Fruit fly (Drosophila melanogaster) whole organism, embryonic: Measurements from ENCODE around the gene Pdhb.
A peak's percentile ranks its signal among the peaks of the same experiment; 100 is the strongest.

ENCODE experiments used
- B-H1 ChIP-seq: fragments of 200-800 bp; sonication (Bioruptor generic); IDR thresholded peaks from 3 replicates; pipeline ENCODE4 v1.3.6; 2022; ENCODE audit warnings: missing biosample characterization, missing genetic modification characterization
- CG10543 ChIP-seq: fragments of 200-800 bp; sonication (Bioruptor generic); optimal IDR thresholded peaks from 3 replicates; lab custom pipeline; 2017; ENCODE audit warnings: missing biosample characterization, mild to moderate bottlenecking, missing genetic modification characterization, moderate library complexity
- CG11560 ChIP-seq: fragments of 200-800 bp; sonication (Bioruptor generic); IDR thresholded peaks from 3 replicates; pipeline ENCODE4 v1.3.6; 2022; ENCODE audit warnings: missing biosample characterization, missing genetic modification characterization
- CG11696 ChIP-seq: fragments of 200-800 bp; sonication (Bioruptor generic); IDR thresholded peaks from 2 replicates; pipeline ENCODE4 v1.3.6; 2022; ENCODE audit warnings: missing biosample characterization, missing genetic modification characterization
- CG12155 ChIP-seq: fragments of 200-800 bp; sonication (Bioruptor generic); optimal IDR thresholded peaks from 3 replicates; lab custom pipeline; 2016; ENCODE audit warnings: missing biosample characterization, missing genetic modification characterization
- CG12659 ChIP-seq: fragments of 200-800 bp; sonication (Bioruptor generic); optimal IDR thresholded peaks from 3 replicates; lab custom pipeline; 2017; ENCODE audit warnings: mild to moderate bottlenecking, missing biosample characterization, missing genetic modification reagents, missing genetic modification characterization
- CG13287 ChIP-seq: fragments of 200-800 bp; sonication (Bioruptor generic); IDR thresholded peaks from 2 replicates; pipeline ENCODE4 v1.3.6; 2022; ENCODE audit warnings: missing biosample characterization, missing genetic modification characterization; ENCODE audit not compliant: partially characterized antibody
- CG13894 ChIP-seq: fragments of 200-800 bp; sonication (Bioruptor generic); optimal IDR thresholded peaks from 3 replicates; lab custom pipeline; 2018; ENCODE audit warnings: missing biosample characterization, mild to moderate bottlenecking, missing genetic modification characterization, moderate library complexity
- CG14667 ChIP-seq: fragments of 200-800 bp; sonication (Bioruptor generic); IDR thresholded peaks from 2 replicates; pipeline ENCODE4 v1.3.6; 2022; ENCODE audit warnings: missing biosample characterization, missing genetic modification characterization
- CG1602 ChIP-seq: fragments of 200-800 bp; sonication (Bioruptor generic); optimal IDR thresholded peaks from 3 replicates; lab custom pipeline; 2016; ENCODE audit warnings: missing biosample characterization, missing genetic modification characterization
- CG16779 ChIP-seq: fragments of 200-800 bp; sonication (Bioruptor generic); IDR thresholded peaks from 2 replicates; pipeline ENCODE4 v1.3.6; 2022; ENCODE audit warnings: missing biosample characterization, missing genetic modification characterization
- CG16863 ChIP-seq: fragments of 200-800 bp; sonication (Bioruptor generic); optimal IDR thresholded peaks from 3 replicates; lab custom pipeline; 2016; ENCODE audit warnings: missing biosample characterization, missing genetic modification characterization
- CG17186 ChIP-seq: fragments of 200-800 bp; sonication (Bioruptor generic); optimal IDR thresholded peaks from 3 replicates; lab custom pipeline; 2017; ENCODE audit warnings: missing biosample characterization, missing genetic modification reagents, missing genetic modification characterization
- CG43689 ChIP-seq: fragments of 200-800 bp; sonication (Bioruptor generic); IDR thresholded peaks from 2 replicates; pipeline ENCODE4 v1.3.6; 2022; ENCODE audit warnings: missing biosample characterization, missing genetic modification characterization
- CG6254 ChIP-seq: fragments of 200-800 bp; sonication (Bioruptor generic); optimal IDR thresholded peaks from 3 replicates; lab custom pipeline; 2017; ENCODE audit warnings: mild to moderate bottlenecking, missing biosample characterization, missing genetic modification reagents, missing genetic modification characterization
- Dip3 ChIP-seq: fragments of 200-800 bp; sonication (Bioruptor generic); optimal IDR thresholded peaks from 3 replicates; lab custom pipeline; 2016; ENCODE audit warnings: missing biosample characterization, missing genetic modification characterization
- HHEX ChIP-seq: fragments of 200-800 bp; sonication (Bioruptor generic); optimal IDR thresholded peaks from 3 replicates; lab custom pipeline; 2017; ENCODE audit warnings: missing biosample characterization, mild to moderate bottlenecking, missing genetic modification characterization, missing genetic modification reagents
- HLH4C ChIP-seq: fragments of 200-800 bp; sonication (Bioruptor generic); IDR thresholded peaks from 3 replicates; pipeline ENCODE4 v1.3.6; 2022; ENCODE audit warnings: missing biosample characterization, missing genetic modification characterization; ENCODE audit not compliant: partially characterized antibody
- HLHmδ ChIP-seq: fragments of 200-800 bp; sonication (Bioruptor generic); optimal IDR thresholded peaks from 2 replicates; lab custom pipeline; 2018; ENCODE audit warnings: missing biosample characterization, mild to moderate bottlenecking, missing genetic modification characterization, moderate library complexity
- Hey ChIP-seq: fragments of 200-800 bp; sonication (Bioruptor generic); optimal IDR thresholded peaks from 3 replicates; lab custom pipeline; 2018; ENCODE audit warnings: missing biosample characterization, mild to moderate bottlenecking, missing genetic modification characterization
- HmgD ChIP-seq: fragments of 200-800 bp; sonication (Bioruptor generic); optimal IDR thresholded peaks from 3 replicates; lab custom pipeline; 2016; ENCODE audit warnings: missing biosample characterization, missing genetic modification characterization
- Hmr ChIP-seq: fragments of 200-800 bp; sonication (Bioruptor generic); optimal IDR thresholded peaks from 3 replicates; lab custom pipeline; 2017; ENCODE audit warnings: mild to moderate bottlenecking, missing biosample characterization, missing genetic modification reagents, missing genetic modification characterization
- Lhr ChIP-seq: fragments of 200-800 bp; sonication (Bioruptor generic); optimal IDR thresholded peaks from 3 replicates; lab custom pipeline; 2017; ENCODE audit warnings: mild to moderate bottlenecking, missing biosample characterization, missing genetic modification reagents, missing genetic modification characterization
- MBD-R2 ChIP-seq: fragments of 200-800 bp; sonication (Bioruptor generic); IDR thresholded peaks from 2 replicates; pipeline ENCODE4 v1.3.6; 2022; ENCODE audit warnings: missing biosample characterization, missing genetic modification characterization
- Med ChIP-seq: fragments of 200-800 bp; sonication (Bioruptor generic); peaks from one replicate; lab custom pipeline; 2016; ENCODE audit warnings: missing biosample characterization, missing genetic modification characterization, mild to moderate bottlenecking, inconsistent platforms, moderate library complexity
- Myb ChIP-seq: fragments of 200-800 bp; sonication (Bioruptor generic); optimal IDR thresholded peaks from 2 replicates; lab custom pipeline; 2016; ENCODE audit warnings: missing biosample characterization, missing genetic modification characterization
- NC2β ChIP-seq: fragments of 200-800 bp; sonication (Bioruptor generic); optimal IDR thresholded peaks from 2 replicates; lab custom pipeline; 2016; ENCODE audit warnings: missing biosample characterization, missing genetic modification characterization
- Optix ChIP-seq: fragments of 200-800 bp; sonication (Bioruptor generic); IDR thresholded peaks from 3 replicates; pipeline ENCODE4 v1.3.6; 2022; ENCODE audit warnings: missing biosample characterization, missing genetic modification characterization
- Rx ChIP-seq: fragments of 200-800 bp; sonication (Bioruptor generic); IDR thresholded peaks from 2 replicates; pipeline ENCODE4 v1.3.6; 2022; ENCODE audit warnings: missing biosample characterization, missing genetic modification characterization
- Scr ChIP-seq: fragments of 200-800 bp; sonication (Bioruptor generic); IDR thresholded peaks from 2 replicates; pipeline ENCODE4 v1.3.6; 2022; ENCODE audit warnings: missing biosample characterization, missing genetic modification characterization; ENCODE audit not compliant: partially characterized antibody
- Sox102F ChIP-seq: fragments of 200-800 bp; sonication (Bioruptor generic); optimal IDR thresholded peaks from 2 replicates; lab custom pipeline; 2018; ENCODE audit warnings: missing biosample characterization, mild to moderate bottlenecking, missing genetic modification characterization, moderate library complexity
- Sry-δ ChIP-seq: fragments of 200-800 bp; sonication (Bioruptor generic); optimal IDR thresholded peaks from 2 replicates; lab custom pipeline; 2016; ENCODE audit warnings: missing biosample characterization, missing genetic modification characterization
- ab ChIP-seq: fragments of 200-800 bp; sonication (Bioruptor generic); optimal IDR thresholded peaks from 2 replicates; lab custom pipeline; 2016; ENCODE audit warnings: missing biosample characterization, missing genetic modification characterization
- ato ChIP-seq: fragments of 200-800 bp; sonication (Bioruptor generic); IDR thresholded peaks from 2 replicates; pipeline ENCODE4 v1.3.6; 2022; ENCODE audit warnings: missing biosample characterization, missing genetic modification characterization; ENCODE audit not compliant: partially characterized antibody
- bab2 ChIP-seq: fragments of 200-800 bp; sonication (Bioruptor generic); optimal IDR thresholded peaks from 2 replicates; lab custom pipeline; 2016; ENCODE audit warnings: missing biosample characterization, missing genetic modification characterization
- bigmax ChIP-seq: fragments of 200-800 bp; sonication (Bioruptor generic); optimal IDR thresholded peaks from 2 replicates; lab custom pipeline; 2018; ENCODE audit warnings: missing biosample characterization, mild to moderate bottlenecking, missing genetic modification characterization
- crol ChIP-seq: fragments of 200-800 bp; sonication (Bioruptor generic); IDR thresholded peaks from 2 replicates; pipeline ENCODE4 v1.3.6; 2022; ENCODE audit warnings: missing biosample characterization, missing genetic modification characterization
- en ChIP-seq: fragments of 200-800 bp; sonication (Bioruptor generic); optimal IDR thresholded peaks from 2 replicates; lab custom pipeline; 2016; ENCODE audit warnings: missing biosample characterization, missing genetic modification characterization
- fd96Cb ChIP-seq: fragments of 200-800 bp; sonication (Bioruptor generic); optimal IDR thresholded peaks from 2 replicates; lab custom pipeline; 2018; ENCODE audit warnings: missing biosample characterization, mild to moderate bottlenecking, missing genetic modification characterization, moderate library complexity
- gcm2 ChIP-seq: fragments of 200-800 bp; sonication (Bioruptor generic); optimal IDR thresholded peaks from 2 replicates; lab custom pipeline; 2016; ENCODE audit warnings: missing biosample characterization, missing genetic modification characterization
- hth ChIP-seq: fragments of >200 bp; optimal IDR thresholded peaks from 2 replicates; lab custom pipeline; 2017; ENCODE audit warnings: inconsistent platforms
- insv ChIP-seq, 2 experiments: fragments of 200-800 bp; sonication (Bioruptor generic); optimal IDR thresholded peaks; 3 replicates each; lab custom pipeline; 2016 to 2018; ENCODE audit warnings: missing biosample characterization in 2 of 2, missing genetic modification characterization in 2 of 2
- kah ChIP-seq: fragments of 200-800 bp; sonication (Bioruptor generic); optimal IDR thresholded peaks from 2 replicates; lab custom pipeline; 2018; ENCODE audit warnings: missing biosample characterization, mild to moderate bottlenecking, missing genetic modification characterization
- lab ChIP-seq: fragments of 200-800 bp; sonication (Bioruptor generic); optimal IDR thresholded peaks from 3 replicates; lab custom pipeline; 2017; ENCODE audit warnings: missing biosample characterization, missing genetic modification characterization, mild to moderate bottlenecking, moderate library complexity, missing genetic modification reagents
- mld ChIP-seq: fragments of 200-800 bp; sonication (Bioruptor generic); IDR thresholded peaks from 3 replicates; pipeline ENCODE4 v1.3.6; 2022; ENCODE audit warnings: missing biosample characterization, missing genetic modification characterization; ENCODE audit not compliant: partially characterized antibody
- phol ChIP-seq: fragments of 200-800 bp; sonication (Bioruptor generic); optimal IDR thresholded peaks from 3 replicates; lab custom pipeline; 2018; ENCODE audit warnings: missing biosample characterization, mild to moderate bottlenecking, missing genetic modification characterization, moderate library complexity
- slou ChIP-seq: fragments of 200-800 bp; sonication (Bioruptor generic); optimal IDR thresholded peaks from 3 replicates; lab custom pipeline; 2016; ENCODE audit warnings: missing biosample characterization, missing genetic modification characterization
- sna ChIP-seq: fragments of 200-800 bp; sonication (Bioruptor generic); IDR thresholded peaks from 2 replicates; pipeline ENCODE4 v1.3.6; 2022; ENCODE audit warnings: missing biosample characterization, missing genetic modification characterization; ENCODE audit not compliant: partially characterized antibody
- sqz ChIP-seq: fragments of 200-800 bp; sonication (Bioruptor generic); optimal IDR thresholded peaks from 3 replicates; lab custom pipeline; 2018; ENCODE audit warnings: missing biosample characterization, mild to moderate bottlenecking, missing genetic modification characterization
- stwl ChIP-seq: fragments of 200-800 bp; sonication (Bioruptor generic); optimal IDR thresholded peaks from 3 replicates; lab custom pipeline; 2018; ENCODE audit warnings: missing biosample characterization, mild to moderate bottlenecking, missing genetic modification characterization, moderate library complexity

Gene Pdhb

DNA sequence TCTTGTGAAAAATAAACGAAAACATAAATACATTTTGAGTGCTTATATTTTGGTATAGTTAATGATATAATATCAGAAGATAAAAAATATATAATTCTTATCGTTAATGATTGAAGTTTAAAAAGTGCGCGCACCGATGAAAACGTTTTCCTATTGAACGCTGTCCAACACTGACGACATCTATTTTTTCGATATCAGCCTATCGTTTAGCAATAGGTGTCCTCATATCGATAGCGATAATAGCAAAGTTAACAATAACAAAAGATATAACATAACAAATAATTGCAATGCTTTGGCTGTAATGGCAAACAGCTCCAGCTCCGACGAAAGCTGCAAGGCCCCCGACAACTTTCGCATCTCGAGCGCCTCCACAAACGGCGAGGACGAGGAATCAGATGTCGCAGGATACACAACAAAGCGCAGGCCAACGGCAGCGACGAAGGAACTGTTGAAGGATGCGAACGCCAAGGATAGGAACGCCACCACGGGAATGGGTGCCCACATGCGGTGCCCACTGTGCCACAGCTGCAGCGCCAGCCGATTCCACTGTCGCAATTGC lies 3.4 kb downstream of the Pdhb start, which contains the start of gene Atg14 (continued):
- no peak for TF ChIP-seq CG14667
- TF ChIP-seq slou (GFP tag; lab: Kevin White, UChicago), result no peak
- peak; percentile 38 for TF ChIP-seq lab (GFP tag; lab: Kevin White, UChicago)
- TF ChIP-seq gcm2, result no peak
- TF ChIP-seq Dip3, result no peak
- TF ChIP-seq HLH4C, result peak; percentile 98
- no peak for TF ChIP-seq insv (GFP tag; optimal IDR thresholded peaks at IDR 0.05; lab: Kevin White, UChicago)
- no peak for TF ChIP-seq Hey
- peak; percentile 92 for TF ChIP-seq ato (GFP tag; lab: Robert Waterston, UW)
- peak; percentile 41 for TF ChIP-seq phol (tag; lab: Kevin White, UChicago)
- TF ChIP-seq CG16779, result no peak
- TF ChIP-seq Rx (GFP tag; lab: Robert Waterston, UW), result no peak
- TF ChIP-seq CG13894, result no peak
- no peak for TF ChIP-seq CG10543 (GFP tag; lab: Kevin White, UChicago)
- TF ChIP-seq Scr, result peak; percentile 90
- TF ChIP-seq CG12659, result peak; percentile 58
- no peak for TF ChIP-seq NC2β (GFP tag; lab: Kevin White, UChicago)
- no peak for TF ChIP-seq hth (lab: Kevin White, UChicago)
- no peak for TF ChIP-seq HLHmδ (GFP tag; lab: Kevin White, UChicago)
- no peak for TF ChIP-seq Lhr (GFP tag; lab: Kevin White, UChicago)
- no peak for TF ChIP-seq CG1602 (GFP tag; lab: Kevin White, UChicago)
- TF ChIP-seq CG6254 (GFP tag; lab: Kevin White, UChicago), result no peak
- no peak for TF ChIP-seq ab (GFP tag; lab: Kevin White, UChicago)
- TF ChIP-seq MBD-R2 (GFP tag; lab: Robert Waterston, UW), result peak; percentile 58
- TF ChIP-seq kah (GFP tag; lab: Kevin White, UChicago), result no peak
- TF ChIP-seq en, result no peak
- no peak; the same call in 2 of the 3 replicates for TF ChIP-seq B-H1 (GFP tag; lab: Robert Waterston, UW)
- no peak for TF ChIP-seq HHEX (GFP tag; lab: Kevin White, UChicago)
- TF ChIP-seq HmgD (GFP tag; lab: Kevin White, UChicago), result no peak
- TF ChIP-seq CG11560 (tag; lab: Robert Waterston, UW), result no peak
- TF ChIP-seq crol (GFP tag; lab: Robert Waterston, UW), result no peak
- no peak for TF ChIP-seq Optix
- TF ChIP-seq Med (GFP tag; lab: Kevin White, UChicago), result peak; percentile 87
- TF ChIP-seq sqz (GFP tag; lab: Kevin White, UChicago), result no peak
- no peak for TF ChIP-seq bab2 (GFP tag; lab: Kevin White, UChicago)
- TF ChIP-seq Sry-δ (GFP tag; lab: Kevin White, UChicago), result peak; percentile 59
- TF ChIP-seq Myb (GFP tag; lab: Kevin White, UChicago), result peak; percentile 1
- TF ChIP-seq Hmr (GFP tag; lab: Kevin White, UChicago), result peak; percentile 30
- no peak for TF ChIP-seq CG43689
- peak; percentile 97 for TF ChIP-seq CG13287 (GFP tag; lab: Robert Waterston, UW)
- peak; percentile 27 for TF ChIP-seq CG17186 (GFP tag; lab: Kevin White, UChicago)
- no peak for TF ChIP-seq Sox102F (GFP tag; lab: Kevin White, UChicago)
- no peak for TF ChIP-seq bigmax (GFP tag; lab: Kevin White, UChicago)
- peak; percentile 97 for TF ChIP-seq sna (GFP tag; lab: Robert Waterston, UW)
- peak; percentile 75 for TF ChIP-seq stwl (tag; lab: Kevin White, UChicago)
- TF ChIP-seq fd96Cb (tag; lab: Kevin White, UChicago), result no peak
- no peak for TF ChIP-seq CG16863 (GFP tag; lab: Kevin White, UChicago)
- TF ChIP-seq CG12155 (GFP tag; lab: Kevin White, UChicago), result peak; percentile 18
- no peak for TF ChIP-seq CG11696 (GFP tag; lab: Robert Waterston, UW)
- TF ChIP-seq mld (GFP tag; lab: Robert Waterston, UW), result peak; percentile 97
